Fruit fly (Drosophila melanogaster): ENCODE data around the gene Catsup.

DNA sequence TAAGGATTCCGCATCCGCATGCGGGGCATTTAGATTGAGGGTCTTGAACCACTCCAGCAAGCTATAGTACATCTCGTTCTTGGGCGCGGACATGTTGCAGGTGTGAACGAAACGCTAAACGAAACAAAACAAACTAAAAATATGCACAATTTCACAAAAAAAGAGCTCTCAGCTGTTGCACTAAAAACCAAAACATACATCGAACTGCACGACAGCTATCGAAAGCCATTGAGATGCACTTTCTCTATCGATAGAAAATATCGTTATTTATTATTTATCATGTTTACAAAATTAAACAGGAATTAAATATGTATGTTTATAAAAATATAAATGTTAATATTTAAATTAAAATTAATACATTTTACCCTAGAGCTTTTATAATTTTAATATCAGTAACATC lies 8.4 kb upstream of the Catsup start, which contains the start of gene hook:
- TF ChIP-seq woc (GFP tag; optimal IDR thresholded peaks at IDR 0.05), result no peak
- TF ChIP-seq h (GFP tag; optimal IDR thresholded peaks at IDR 0.05), result no peak
- no peak for TF ChIP-seq Jra (GFP tag; optimal IDR thresholded peaks at IDR 0.05)
- TF ChIP-seq sv (GFP tag; optimal IDR thresholded peaks at IDR 0.05), result no peak
- no peak for TF ChIP-seq fru (GFP tag; optimal IDR thresholded peaks at IDR 0.05)
- TF ChIP-seq psq (GFP tag; optimal IDR thresholded peaks at IDR 0.05), result no peak
- no peak for TF ChIP-seq pan (optimal IDR thresholded peaks at IDR 0.05)
- no peak for TF ChIP-seq dl (GFP tag; optimal IDR thresholded peaks at IDR 0.05; ENCODE audit: insufficient read depth in 1 of 2, partially characterized antibody in 2 of 2)
